Fruit fly (Drosophila melanogaster): ENCODE data around the gene CG9231.

CG9231 gene

dm6 chr3L:19584369-19584915 is 1.4 kb downstream of the CG9231 start, which contains the start of gene Shal:
Gene Shal, minus strand, starts transcription at chr3L:19584568.
- TF ChIP-seq fru (GFP tag; optimal IDR thresholded peaks at IDR 0.05) (no peak), Hnf4 (GFP tag; optimal IDR thresholded peaks at IDR 0.05) (no peak), h (GFP tag; optimal IDR thresholded peaks at IDR 0.05) (no peak), ey (GFP tag; optimal IDR thresholded peaks at IDR 0.05) (no peak), tai (GFP tag; optimal IDR thresholded peaks at IDR 0.05) (no peak), Dif (GFP tag; optimal IDR thresholded peaks at IDR 0.05; ENCODE audit: partially characterized antibody) (no peak), Myc (optimal IDR thresholded peaks at IDR 0.05) (no peak), CrebA (GFP tag; optimal IDR thresholded peaks at IDR 0.05; ENCODE audit: borderline replicate concordance) (no peak), GATAd (GFP tag; optimal IDR thresholded peaks at IDR 0.05) (no peak), Vsx2 (GFP tag; optimal IDR thresholded peaks at IDR 0.05; ENCODE audit: partially characterized antibody) (no peak), sv (GFP tag; optimal IDR thresholded peaks at IDR 0.05) (no peak), HLH106 (tag; optimal IDR thresholded peaks at IDR 0.05) (no peak), rgr (GFP tag; optimal IDR thresholded peaks at IDR 0.05) (no peak), lola (GFP tag; optimal IDR thresholded peaks at IDR 0.05) (no peak), Abd-B (GFP tag; optimal IDR thresholded peaks at IDR 0.05) (no peak), OdsH (GFP tag; optimal IDR thresholded peaks at IDR 0.05) (no peak), Rel (GFP tag; optimal IDR thresholded peaks at IDR 0.05) (no peak), Rel (tag; optimal IDR thresholded peaks at IDR 0.05) (no peak)

dm6 chr3L:19580709-19581227 is 5.0 kb downstream of the CG9231 start:
- TF ChIP-seq Myc (optimal IDR thresholded peaks at IDR 0.05): no peak
- TF ChIP-seq jim (GFP tag; optimal IDR thresholded peaks at IDR 0.05): no peak
- no peak for TF ChIP-seq CG9705 (GFP tag; optimal IDR thresholded peaks at IDR 0.05)
- TF ChIP-seq HLH106 (tag; optimal IDR thresholded peaks at IDR 0.05): no peak
- no peak for TF ChIP-seq Sp1 (GFP tag; optimal IDR thresholded peaks at IDR 0.05)
- TF ChIP-seq Mio (GFP tag; optimal IDR thresholded peaks at IDR 0.05): no peak
- TF ChIP-seq Hr78 (GFP tag; optimal IDR thresholded peaks at IDR 0.05): no peak
- no peak for TF ChIP-seq lola (GFP tag; optimal IDR thresholded peaks at IDR 0.05)
- TF ChIP-seq Vsx2 (GFP tag; optimal IDR thresholded peaks at IDR 0.05; ENCODE audit: partially characterized antibody): no peak
- no peak for TF ChIP-seq N (GFP tag; optimal IDR thresholded peaks at IDR 0.05)
- no peak for TF ChIP-seq usp (GFP tag; optimal IDR thresholded peaks at IDR 0.05)
- TF ChIP-seq Dif (GFP tag; optimal IDR thresholded peaks at IDR 0.05; ENCODE audit: partially characterized antibody): no peak

- TF ChIP-seq Abd-B (GFP tag; optimal IDR thresholded peaks at IDR 0.05) (no peak), rgr (GFP tag; optimal IDR thresholded peaks at IDR 0.05) (no peak), Mio (GFP tag; optimal IDR thresholded peaks at IDR 0.05) (no peak), GATAd (GFP tag; optimal IDR thresholded peaks at IDR 0.05) (no peak)
These were observed 6.5 kb downstream of the CG9231 start for dm6 chr3L:19579346-19579745.

dm6 chr3L:19575650-19576049 is 10.2 kb downstream of the CG9231 start:
- TF ChIP-seq fru (GFP tag; optimal IDR thresholded peaks at IDR 0.05): peak; percentile 59
- peak; percentile 14 for TF ChIP-seq Mio (GFP tag; optimal IDR thresholded peaks at IDR 0.05)
- no peak for TF ChIP-seq Dif (GFP tag; optimal IDR thresholded peaks at IDR 0.05; ENCODE audit: partially characterized antibody)
- TF ChIP-seq Abd-B (GFP tag; optimal IDR thresholded peaks at IDR 0.05): no peak
- TF ChIP-seq foxo (GFP tag; optimal IDR thresholded peaks at IDR 0.05): peak in 1 of 2 experiments; percentile 55
- peak; percentile 28 for TF ChIP-seq ey (GFP tag; optimal IDR thresholded peaks at IDR 0.05)
- no peak for TF ChIP-seq Dfd (GFP tag; optimal IDR thresholded peaks at IDR 0.05)
- TF ChIP-seq br (GFP tag; optimal IDR thresholded peaks at IDR 0.05): peak; percentile 78
- peak; percentile 30 for TF ChIP-seq HLH106 (tag; optimal IDR thresholded peaks at IDR 0.05)
- TF ChIP-seq usp (GFP tag; optimal IDR thresholded peaks at IDR 0.05): no peak
- peak; percentile 80 for TF ChIP-seq OdsH (GFP tag; optimal IDR thresholded peaks at IDR 0.05)
- TF ChIP-seq dmrt93B (GFP tag; optimal IDR thresholded peaks at IDR 0.05): peak; percentile 36
- no peak for TF ChIP-seq Vsx2 (GFP tag; optimal IDR thresholded peaks at IDR 0.05; ENCODE audit: partially characterized antibody)
- no peak for TF ChIP-seq Sp1 (GFP tag; optimal IDR thresholded peaks at IDR 0.05)
- TF ChIP-seq tai (GFP tag; optimal IDR thresholded peaks at IDR 0.05): peak; percentile 62
- TF ChIP-seq sage (GFP tag; optimal IDR thresholded peaks at IDR 0.05): no peak
- TF ChIP-seq CG9705 (GFP tag; optimal IDR thresholded peaks at IDR 0.05): no peak
- TF ChIP-seq Myc (optimal IDR thresholded peaks at IDR 0.05): no peak
- no peak for TF ChIP-seq dsf (GFP tag; optimal IDR thresholded peaks at IDR 0.05; ENCODE audit: borderline replicate concordance)
- no peak for TF ChIP-seq woc (GFP tag; optimal IDR thresholded peaks at IDR 0.05)
- TF ChIP-seq sv (GFP tag; optimal IDR thresholded peaks at IDR 0.05): no peak
- TF ChIP-seq Hnf4 (GFP tag; optimal IDR thresholded peaks at IDR 0.05): peak; percentile 82
- no peak for TF ChIP-seq N (GFP tag; optimal IDR thresholded peaks at IDR 0.05)
- no peak for TF ChIP-seq CrebA (GFP tag; optimal IDR thresholded peaks at IDR 0.05; ENCODE audit: borderline replicate concordance)
- TF ChIP-seq Hr83 (GFP tag; optimal IDR thresholded peaks at IDR 0.05; ENCODE audit: poor library complexity, severe bottlenecking): peak; percentile 95
- peak; percentile 39 for TF ChIP-seq Jra (GFP tag; optimal IDR thresholded peaks at IDR 0.05)
- TF ChIP-seq Rel (GFP tag; optimal IDR thresholded peaks at IDR 0.05): no peak
- peak; percentile 59 for TF ChIP-seq Rel (tag; optimal IDR thresholded peaks at IDR 0.05)
- no peak for TF ChIP-seq lola (GFP tag; optimal IDR thresholded peaks at IDR 0.05)
- TF ChIP-seq Hr78 (GFP tag; optimal IDR thresholded peaks at IDR 0.05): no peak
- TF ChIP-seq rgr (GFP tag; optimal IDR thresholded peaks at IDR 0.05): peak; percentile 85
- peak; percentile 61 for TF ChIP-seq brk (GFP tag; optimal IDR thresholded peaks at IDR 0.05)
- no peak for TF ChIP-seq CG32264 (GFP tag; optimal IDR thresholded peaks at IDR 0.05)
- TF ChIP-seq GATAd (GFP tag; optimal IDR thresholded peaks at IDR 0.05): peak; percentile 36
- peak; percentile 52 for TF ChIP-seq psq (GFP tag; optimal IDR thresholded peaks at IDR 0.05)
- no peak for TF ChIP-seq dl (GFP tag; optimal IDR thresholded peaks at IDR 0.05; ENCODE audit: insufficient read depth in 1 of 2, partially characterized antibody in 2 of 2)
- no peak for TF ChIP-seq pan (optimal IDR thresholded peaks at IDR 0.05)
- no peak for TF ChIP-seq jim (GFP tag; optimal IDR thresholded peaks at IDR 0.05)

All from whole organism, wandering third instar larva.